Fruit fly (Drosophila melanogaster) whole organism, embryonic: Measurements from ENCODE around the gene Xe7.

ENCODE experiments used
- Blimp-1 ChIP-seq: fragments of 200-800 bp; sonication (Bioruptor generic); optimal IDR thresholded peaks from 3 replicates; lab custom pipeline; 2018; ENCODE audit warnings: missing biosample characterization, missing genetic modification characterization, mild to moderate bottlenecking, moderate library complexity, missing genetic modification reagents
- BtbVII ChIP-seq: fragments of 200-800 bp; sonication (Bioruptor generic); optimal IDR thresholded peaks from 3 replicates; lab custom pipeline; 2017; ENCODE audit warnings: missing biosample characterization, mild to moderate bottlenecking, missing genetic modification characterization
- CG10543 ChIP-seq: fragments of 200-800 bp; sonication (Bioruptor generic); optimal IDR thresholded peaks from 3 replicates; lab custom pipeline; 2017; ENCODE audit warnings: missing biosample characterization, mild to moderate bottlenecking, missing genetic modification characterization, moderate library complexity
- CG11085 ChIP-seq: fragments of 200-800 bp; sonication (Bioruptor generic); IDR thresholded peaks from 2 replicates; pipeline ENCODE4 v1.3.6; 2022; ENCODE audit warnings: missing biosample characterization, missing genetic modification characterization
- CG11398 ChIP-seq: fragments of 200-800 bp; sonication (Bioruptor generic); optimal IDR thresholded peaks from 2 replicates; lab custom pipeline; 2016; ENCODE audit warnings: missing biosample characterization, missing genetic modification characterization
- CG12391 ChIP-seq: fragments of 200-800 bp; sonication (Bioruptor generic); optimal IDR thresholded peaks from 3 replicates; lab custom pipeline; 2018; ENCODE audit warnings: missing biosample characterization, mild to moderate bottlenecking, missing genetic modification characterization, moderate library complexity
- CG13624 ChIP-seq: fragments of 200-800 bp; sonication (Bioruptor generic); optimal IDR thresholded peaks from 2 replicates; lab custom pipeline; 2016; ENCODE audit warnings: missing biosample characterization, missing genetic modification characterization
- CG14860 ChIP-seq: fragments of 200-800 bp; sonication (Bioruptor generic); IDR thresholded peaks from 3 replicates; pipeline ENCODE4 v1.3.6; 2022; ENCODE audit warnings: missing biosample characterization, missing genetic modification characterization; ENCODE audit not compliant: partially characterized antibody
- CG15011 ChIP-seq: fragments of 200-800 bp; sonication (Bioruptor generic); optimal IDR thresholded peaks from 3 replicates; lab custom pipeline; 2018; ENCODE audit warnings: missing biosample characterization, mild to moderate bottlenecking, missing genetic modification characterization
- CG15073 ChIP-seq: fragments of 200-800 bp; sonication (Bioruptor generic); optimal IDR thresholded peaks from 2 replicates; lab custom pipeline; 2016; ENCODE audit warnings: missing biosample characterization, missing genetic modification characterization
- CG1832 ChIP-seq: fragments of 200-800 bp; sonication (Bioruptor generic); optimal IDR thresholded peaks from 2 replicates; lab custom pipeline; 2017; ENCODE audit warnings: missing biosample characterization, mild to moderate bottlenecking, missing genetic modification characterization, inconsistent platforms
- CG34224 ChIP-seq: fragments of 200-800 bp; sonication (Bioruptor generic); IDR thresholded peaks from 3 replicates; pipeline ENCODE4 v1.3.6; 2022; ENCODE audit warnings: missing biosample characterization, missing genetic modification characterization; ENCODE audit not compliant: partially characterized antibody
- CG6254 ChIP-seq: fragments of 200-800 bp; sonication (Bioruptor generic); optimal IDR thresholded peaks from 3 replicates; lab custom pipeline; 2017; ENCODE audit warnings: mild to moderate bottlenecking, missing biosample characterization, missing genetic modification reagents, missing genetic modification characterization
- CG6765 ChIP-seq: fragments of 200-800 bp; sonication (Bioruptor generic); optimal IDR thresholded peaks from 3 replicates; lab custom pipeline; 2017; ENCODE audit warnings: missing biosample characterization, mild to moderate bottlenecking, missing genetic modification characterization
- CG7372 ChIP-seq: fragments of 200-800 bp; sonication (Bioruptor generic); IDR thresholded peaks from 2 replicates; pipeline ENCODE4 v1.3.6; 2022; ENCODE audit warnings: missing biosample characterization, missing genetic modification characterization
- D19A ChIP-seq: fragments of 200-800 bp; optimal IDR thresholded peaks from 3 replicates; lab custom pipeline; 2019; ENCODE audit warnings: missing biosample characterization, mild to moderate bottlenecking, missing genetic modification characterization, moderate library complexity
- Dll ChIP-seq: fragments of 200-800 bp; sonication (Bioruptor generic); IDR thresholded peaks from 4 replicates; pipeline ENCODE4 v1.3.6; 2022; ENCODE audit warnings: missing biosample characterization, missing genetic modification characterization; ENCODE audit not compliant: partially characterized antibody
- Fer3 ChIP-seq: fragments of 200-800 bp; sonication (Bioruptor generic); optimal IDR thresholded peaks from 2 replicates; lab custom pipeline; 2018; ENCODE audit warnings: missing biosample characterization, mild to moderate bottlenecking, missing genetic modification characterization, moderate library complexity
- GATAe ChIP-seq: fragments of 200-800 bp; sonication (Bioruptor generic); conservative IDR thresholded peaks from 2 replicates; pipeline ENCODE4 v1.3.6; 2022; ENCODE audit warnings: missing biosample characterization, missing genetic modification characterization
- Gug ChIP-seq: fragments of 200-800 bp; sonication (Bioruptor generic); IDR thresholded peaks from 4 replicates; pipeline ENCODE4 v1.3.6; 2022; ENCODE audit warnings: missing biosample characterization, missing genetic modification characterization
- HLHmδ ChIP-seq: fragments of 200-800 bp; sonication (Bioruptor generic); optimal IDR thresholded peaks from 2 replicates; lab custom pipeline; 2018; ENCODE audit warnings: missing biosample characterization, mild to moderate bottlenecking, missing genetic modification characterization, moderate library complexity
- Hey ChIP-seq: fragments of 200-800 bp; sonication (Bioruptor generic); optimal IDR thresholded peaks from 3 replicates; lab custom pipeline; 2018; ENCODE audit warnings: missing biosample characterization, mild to moderate bottlenecking, missing genetic modification characterization
- Kr ChIP-seq: fragments of 200-800 bp; sonication (Bioruptor generic); optimal IDR thresholded peaks from 2 replicates; lab custom pipeline; 2017; ENCODE audit warnings: missing biosample characterization, mild to moderate bottlenecking, missing genetic modification characterization
- Neu2 ChIP-seq: fragments of 200-800 bp; sonication (Bioruptor generic); optimal IDR thresholded peaks from 3 replicates; lab custom pipeline; 2016; ENCODE audit warnings: missing biosample characterization, missing genetic modification characterization, borderline replicate concordance
- Optix ChIP-seq: fragments of 200-800 bp; sonication (Bioruptor generic); IDR thresholded peaks from 3 replicates; pipeline ENCODE4 v1.3.6; 2022; ENCODE audit warnings: missing biosample characterization, missing genetic modification characterization
- Rfx ChIP-seq: fragments of 200-800 bp; sonication (Bioruptor generic); IDR thresholded peaks from 2 replicates; pipeline ENCODE4 v1.3.6; 2022; ENCODE audit warnings: missing biosample characterization, missing genetic modification characterization
- Spps ChIP-seq: fragments of 200-800 bp; sonication (Bioruptor generic); optimal IDR thresholded peaks from 2 replicates; lab custom pipeline; 2018; ENCODE audit warnings: missing biosample characterization, mild to moderate bottlenecking, missing genetic modification characterization
- abd-A ChIP-seq: fragments of 200-800 bp; sonication (Bioruptor generic); optimal IDR thresholded peaks from 3 replicates; lab custom pipeline; 2019; ENCODE audit warnings: missing biosample characterization, mild to moderate bottlenecking, missing genetic modification characterization, moderate library complexity
- ara ChIP-seq: fragments of 200-800 bp; sonication (Bioruptor generic); IDR thresholded peaks from 2 replicates; pipeline ENCODE4 v1.3.6; 2022; ENCODE audit warnings: missing biosample characterization, missing genetic modification characterization
- bowl ChIP-seq: fragments of 200-800 bp; sonication (Bioruptor generic); IDR thresholded peaks from 2 replicates; pipeline ENCODE4 v1.3.6; 2022; ENCODE audit warnings: missing biosample characterization, missing genetic modification characterization
- btn ChIP-seq: fragments of 200-800 bp; sonication (Bioruptor generic); optimal IDR thresholded peaks from 2 replicates; lab custom pipeline; 2016; ENCODE audit warnings: missing biosample characterization, missing genetic modification characterization
- cas ChIP-seq: fragments of 200-800 bp; sonication (Bioruptor generic); IDR thresholded peaks from 2 replicates; pipeline ENCODE4 v1.3.6; 2022; ENCODE audit warnings: missing biosample characterization, missing genetic modification characterization
- chinmo ChIP-seq: fragments of 200-800 bp; sonication (Bioruptor generic); IDR thresholded peaks from 4 replicates; pipeline ENCODE4 v1.3.6; 2022; ENCODE audit warnings: missing biosample characterization, missing genetic modification characterization; ENCODE audit not compliant: partially characterized antibody
- dm ChIP-seq: fragments of 200-800 bp; sonication (Bioruptor generic); optimal IDR thresholded peaks from 3 replicates; lab custom pipeline; 2016; ENCODE audit warnings: missing biosample characterization, missing genetic modification characterization
- dmrt11E ChIP-seq: fragments of 200-800 bp; sonication (Bioruptor generic); optimal IDR thresholded peaks from 3 replicates; lab custom pipeline; 2018; ENCODE audit warnings: missing biosample characterization, mild to moderate bottlenecking, missing genetic modification characterization, moderate library complexity
- fru ChIP-seq: fragments of >200 bp; optimal IDR thresholded peaks from 2 replicates; lab custom pipeline; 2017
- gcm ChIP-seq: fragments of 200-800 bp; sonication (Bioruptor generic); optimal IDR thresholded peaks from 2 replicates; lab custom pipeline; 2019; ENCODE audit warnings: missing biosample characterization, mild to moderate bottlenecking, missing genetic modification characterization, moderate library complexity
- gcm2 ChIP-seq: fragments of 200-800 bp; sonication (Bioruptor generic); optimal IDR thresholded peaks from 2 replicates; lab custom pipeline; 2016; ENCODE audit warnings: missing biosample characterization, missing genetic modification characterization
- grau ChIP-seq: fragments of 200-800 bp; optimal IDR thresholded peaks from 3 replicates; lab custom pipeline; 2019; ENCODE audit warnings: missing biosample characterization, mild to moderate bottlenecking, missing genetic modification characterization, moderate library complexity
- gro ChIP-seq: fragments of 200-800 bp; sonication (Bioruptor generic); optimal IDR thresholded peaks from 2 replicates; lab custom pipeline; 2016; ENCODE audit warnings: missing biosample characterization, missing genetic modification characterization
- gt ChIP-seq: fragments of 200-800 bp; sonication (Bioruptor generic); IDR thresholded peaks from 2 replicates; pipeline ENCODE4 v1.3.6; 2022; ENCODE audit warnings: missing biosample characterization, missing genetic modification characterization
- inv ChIP-seq: fragments of 200-800 bp; sonication (Bioruptor generic); IDR thresholded peaks from 2 replicates; pipeline ENCODE4 v1.3.6; 2022; ENCODE audit warnings: missing biosample characterization, missing genetic modification characterization; ENCODE audit not compliant: partially characterized antibody
- kni ChIP-seq: fragments of 200-800 bp; sonication (Bioruptor generic); optimal IDR thresholded peaks from 3 replicates; lab custom pipeline; 2017; ENCODE audit warnings: mild to moderate bottlenecking, missing biosample characterization, missing genetic modification reagents, missing genetic modification characterization
- knrl ChIP-seq: fragments of 200-800 bp; sonication (Bioruptor generic); IDR thresholded peaks from 3 replicates; pipeline ENCODE4 v1.3.6; 2022; ENCODE audit warnings: missing biosample characterization, missing genetic modification characterization; ENCODE audit not compliant: partially characterized antibody
- nau ChIP-seq: fragments of 200-800 bp; sonication (Bioruptor generic); optimal IDR thresholded peaks from 3 replicates; lab custom pipeline; 2017; ENCODE audit warnings: missing biosample characterization, mild to moderate bottlenecking, missing genetic modification characterization, missing genetic modification reagents
- rib ChIP-seq: fragments of 200-800 bp; sonication (Bioruptor generic); IDR thresholded peaks from 2 replicates; pipeline ENCODE4 v1.3.6; 2022; ENCODE audit warnings: missing biosample characterization, missing genetic modification characterization
- ssp ChIP-seq: fragments of 200-800 bp; sonication (Bioruptor generic); IDR thresholded peaks from 2 replicates; pipeline ENCODE4 v1.3.6; 2022; ENCODE audit warnings: missing biosample characterization, missing genetic modification characterization
- tap ChIP-seq: fragments of 200-800 bp; optimal IDR thresholded peaks from 3 replicates; lab custom pipeline; 2019; ENCODE audit warnings: missing biosample characterization, mild to moderate bottlenecking, missing genetic modification characterization, moderate library complexity
- vvl ChIP-seq: fragments of 200-800 bp; sonication (Bioruptor generic); IDR thresholded peaks from 2 replicates; pipeline ENCODE4 v1.3.6; 2022; ENCODE audit warnings: missing biosample characterization, missing genetic modification characterization
- wek ChIP-seq: fragments of 200-800 bp; sonication (Bioruptor generic); optimal IDR thresholded peaks from 3 replicates; lab custom pipeline; 2018; ENCODE audit warnings: missing biosample characterization, mild to moderate bottlenecking, missing genetic modification characterization, moderate library complexity
- wor ChIP-seq: fragments of 200-800 bp; sonication (Bioruptor generic); IDR thresholded peaks from 2 replicates; pipeline ENCODE4 v1.3.6; 2022; ENCODE audit warnings: missing biosample characterization, missing genetic modification characterization
- yki ChIP-seq: fragments of >200 bp; optimal IDR thresholded peaks from 3 replicates; lab custom pipeline; 2018

Gene Xe7

DNA sequence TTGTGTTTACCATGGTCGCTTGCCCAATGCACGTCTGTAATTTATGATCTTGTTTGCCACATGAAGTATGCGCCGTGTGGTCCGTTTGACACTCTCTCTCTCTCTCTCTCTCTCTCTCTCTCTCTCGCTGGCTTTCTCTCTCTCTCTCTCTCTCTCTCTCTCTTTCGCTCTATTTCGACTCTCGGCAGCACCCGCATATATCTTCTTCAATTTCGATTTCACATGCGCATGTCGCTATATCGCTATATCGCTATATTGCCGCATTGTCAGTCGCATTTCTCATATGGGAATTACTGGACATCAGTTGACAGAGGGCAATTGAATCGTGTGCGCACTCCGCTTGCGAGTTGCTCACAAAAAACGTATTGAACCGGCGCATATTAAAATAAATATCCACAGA lies 32.0 kb upstream of the Xe7 start (continued):
- TF ChIP-seq gcm (GFP tag; lab: Kevin White, UChicago) (peak; percentile 93), Spps (no peak), CG11085 (GFP tag; lab: Robert Waterston, UW) (no peak), CG12391 (tag; lab: Kevin White, UChicago) (no peak), CG1832 (peak; percentile 59), GATAe (no peak), rib (GFP tag; lab: Robert Waterston, UW) (no peak), bowl (GFP tag; lab: Robert Waterston, UW) (no peak), CG13624 (GFP tag; lab: Kevin White, UChicago) (peak; percentile 1), gt (GFP tag; lab: Robert Waterston, UW) (no peak), CG6254 (GFP tag; lab: Kevin White, UChicago) (no peak), D19A (tag; lab: Kevin White, UChicago) (no peak), tap (tag; lab: Kevin White, UChicago) (peak; percentile 11), HLHmδ (GFP tag; lab: Kevin White, UChicago) (no peak), gcm2 (GFP tag; lab: Kevin White, UChicago) (no peak), vvl (GFP tag; lab: Robert Waterston, UW) (peak; percentile 49; the same call in 1 of the 2 replicates), CG15011 (GFP tag; lab: Kevin White, UChicago) (no peak), CG34224 (GFP tag; lab: Robert Waterston, UW) (0 out of 3 replicates have a peak, but pooled peaks have one; percentile 29), inv (GFP tag; lab: Robert Waterston, UW) (no peak), grau (tag; lab: Kevin White, UChicago) (no peak), Neu2 (GFP tag; lab: Kevin White, UChicago) (no peak), CG15073 (GFP tag; lab: Kevin White, UChicago) (no peak), CG7372 (GFP tag; lab: Robert Waterston, UW) (peak; percentile 59; the same call in 1 of the 2 replicates), wek (GFP tag; lab: Kevin White, UChicago) (peak; percentile 16), knrl (GFP tag; lab: Robert Waterston, UW) (no peak), dm (no peak), yki (lab: Kevin White, UChicago) (peak; percentile 31), Fer3 (tag; lab: Kevin White, UChicago) (no peak), Gug (GFP tag; lab: Robert Waterston, UW) (no peak), Hey (tag; lab: Kevin White, UChicago) (no peak), ssp (no peak), nau (GFP tag; lab: Kevin White, UChicago) (peak; percentile 48), kni (GFP tag; lab: Kevin White, UChicago) (no peak), btn (no peak), Blimp-1 (GFP tag; lab: Kevin White, UChicago) (peak; percentile 7), cas (GFP tag; lab: Robert Waterston, UW) (0 out of 2 replicates have a peak, but pooled peaks have one; percentile 32), Optix (GFP tag; lab: Robert Waterston, UW) (no peak), Dll (GFP tag; lab: Robert Waterston, UW) (0 out of 4 replicates have a peak, but pooled peaks have one; percentile 18), fru (lab: Kevin White, UChicago) (no peak), CG14860 (peak; percentile 26; the same call in 1 of the 3 replicates)

DNA sequence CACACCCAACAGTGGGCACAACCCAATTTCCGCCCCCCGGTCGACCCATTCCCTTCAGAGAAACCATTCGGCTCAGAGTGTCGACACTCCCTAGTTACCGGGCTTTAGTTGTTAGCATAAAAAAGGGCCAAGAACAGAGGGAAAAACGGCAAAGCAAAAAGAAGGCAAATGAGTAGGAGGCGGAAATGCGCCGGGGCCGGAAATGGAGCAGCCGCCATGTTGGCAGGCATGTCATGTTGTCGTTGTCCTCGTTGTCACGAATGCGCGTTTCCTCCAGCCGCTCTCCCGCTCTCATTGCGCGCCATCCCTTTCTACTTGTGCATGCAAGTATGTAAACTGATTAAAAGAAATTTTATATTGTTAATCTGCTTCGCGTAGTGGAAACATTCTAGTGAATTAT lies 27.2 kb upstream of the Xe7 start:
- peak; percentile 41; the same call in 1 of the 2 replicates for TF ChIP-seq Rfx (GFP tag; lab: Robert Waterston, UW)
- no peak for TF ChIP-seq gro (GFP tag; lab: Kevin White, UChicago)
- 0 out of 4 replicates have a peak, but pooled peaks have one; percentile 19 for TF ChIP-seq chinmo (GFP tag; lab: Robert Waterston, UW)
- TF ChIP-seq CG6765 (GFP tag; lab: Kevin White, UChicago), result peak; percentile 43
- 0 out of 2 replicates have a peak, but pooled peaks have one; percentile 43 for TF ChIP-seq ara (GFP tag; lab: Robert Waterston, UW)
- no peak for TF ChIP-seq wor
- TF ChIP-seq BtbVII, result peak; percentile 1
- no peak for TF ChIP-seq Dll (GFP tag; lab: Robert Waterston, UW)
- TF ChIP-seq abd-A (tag; lab: Kevin White, UChicago), result peak; percentile 61
- TF ChIP-seq dmrt11E (tag; lab: Kevin White, UChicago), result no peak
- TF ChIP-seq Kr (GFP tag; lab: Kevin White, UChicago), result no peak
- TF ChIP-seq CG10543 (GFP tag; lab: Kevin White, UChicago), result peak; percentile 13
- TF ChIP-seq CG11398 (GFP tag; lab: Kevin White, UChicago), result no peak
